Worm (Caenorhabditis elegans) whole organism, L4 larva: ENCODE measurements around the gene D1046.18.
"Not testable (repeated sequence)": the region's sequence is repeated elsewhere in the genome, so short reads cannot be mapped to it uniquely, and the experiment has no call there.

Source experiments
- D1046.2 ChIP-seq: fragments of 200-800 bp; sonication (Bioruptor generic); IDR thresholded peaks from 2 replicates; pipeline ENCODE4 v1.3.6; 2022; ENCODE audit warnings: missing genetic modification characterization, missing compliant biosample characterization
- F26F4.8 ChIP-seq: fragments of 200-800 bp; sonication (Bioruptor generic); conservative IDR thresholded peaks from 2 replicates; pipeline ENCODE4 v1.3.6; 2022; ENCODE audit warnings: missing genetic modification characterization, missing compliant biosample characterization
- F44E2.7 ChIP-seq: fragments of 200-800 bp; sonication (Bioruptor generic); IDR thresholded peaks from 2 replicates; pipeline ENCODE4 v2.1.2; 2022; ENCODE audit warnings: missing genetic modification characterization, missing compliant biosample characterization
- T20F7.1 ChIP-seq: fragments of 200-800 bp; sonication (Bioruptor generic); optimal IDR thresholded peaks from 2 replicates; lab custom pipeline; 2018; ENCODE audit warnings: mild to moderate bottlenecking, missing genetic modification characterization, missing compliant biosample characterization
- Y105C5A.15 ChIP-seq: fragments of 200-800 bp; sonication (Bioruptor generic); IDR thresholded peaks from 2 replicates; pipeline ENCODE4 v1.3.6; 2022; ENCODE audit warnings: missing genetic modification characterization, missing compliant biosample characterization
- arid-1 ChIP-seq: fragments of 200-800 bp; sonication (Bioruptor generic); conservative IDR thresholded peaks from 2 replicates; pipeline ENCODE4 v1.3.6; 2022; ENCODE audit warnings: missing genetic modification reagents, missing genetic modification characterization, missing compliant biosample characterization
- ceh-44 ChIP-seq: fragments of 200-800 bp; sonication (Bioruptor generic); IDR thresholded peaks from 2 replicates; pipeline ENCODE4 v1.3.6; 2022; ENCODE audit warnings: missing genetic modification reagents, missing genetic modification characterization, missing compliant biosample characterization
- daf-12 ChIP-seq: fragments of 150-350 bp; optimal IDR thresholded peaks from 2 replicates; lab custom pipeline; 2014; ENCODE audit warnings: missing biosample characterization, missing genetic modification reagents, missing genetic modification characterization
- daf-16 ChIP-seq, 3 experiments: sonication (generic microtip); optimal IDR thresholded peaks; 2 replicates each; lab custom pipeline; 2016 to 2017; ENCODE audit warnings: missing genetic modification characterization in 3 of 3, missing genetic modification reagents in 3 of 3, mild to moderate bottlenecking in 2 of 3, missing compliant biosample characterization in 2 of 3, missing biosample characterization in 1 of 3, moderate library complexity in 1 of 3
- daf-19 ChIP-seq: fragments of 200-800 bp; sonication (Bioruptor generic); conservative IDR thresholded peaks from 2 replicates; pipeline ENCODE4 v1.3.6; 2022; ENCODE audit warnings: missing genetic modification characterization, missing compliant biosample characterization
- daf-8 ChIP-seq: fragments of 200-800 bp; sonication (Bioruptor generic); IDR thresholded peaks from 2 replicates; pipeline ENCODE4 v1.3.6; 2022; ENCODE audit warnings: missing genetic modification characterization, missing compliant biosample characterization
- dmd-6 ChIP-seq: fragments of 200-800 bp; sonication (Bioruptor generic); IDR thresholded peaks from 2 replicates; pipeline ENCODE4 v1.3.6; 2022; ENCODE audit warnings: missing genetic modification reagents, missing genetic modification characterization, missing compliant biosample characterization
- dmd-8 ChIP-seq: fragments of 200-800 bp; sonication (Bioruptor generic); IDR thresholded peaks from 2 replicates; pipeline ENCODE4 v1.3.6; 2022; ENCODE audit warnings: missing genetic modification characterization, missing compliant biosample characterization
- dve-1 ChIP-seq: sonication (generic microtip); optimal IDR thresholded peaks from 2 replicates; lab custom pipeline; 2017; ENCODE audit warnings: antibody characterized with exemption, mild to moderate bottlenecking, missing genetic modification characterization, missing compliant biosample characterization; ENCODE audit not compliant: insufficient read depth
- hlh-11 ChIP-seq: fragments of 200-800 bp; sonication (Bioruptor generic); optimal IDR thresholded peaks from 2 replicates; lab custom pipeline; 2018; ENCODE audit warnings: mild to moderate bottlenecking, missing genetic modification characterization, missing compliant biosample characterization
- hlh-30 ChIP-seq: sonication (generic microtip); optimal IDR thresholded peaks from 2 replicates; lab custom pipeline; 2017; ENCODE audit warnings: antibody characterized with exemption, mild to moderate bottlenecking, missing genetic modification characterization, missing compliant biosample characterization; ENCODE audit not compliant: insufficient read depth
- lim-7 ChIP-seq: fragments of 200-800 bp; sonication (Bioruptor generic); IDR thresholded peaks from 2 replicates; pipeline ENCODE4 v1.3.6; 2022; ENCODE audit warnings: missing genetic modification characterization, missing compliant biosample characterization
- lin-38 ChIP-seq: fragments of 200-800 bp; sonication (Bioruptor generic); IDR thresholded peaks from 2 replicates; pipeline ENCODE4 v1.3.6; 2022; ENCODE audit warnings: missing genetic modification reagents, missing genetic modification characterization, missing compliant biosample characterization
- lin-39 ChIP-seq: fragments of 150-350 bp; optimal IDR thresholded peaks from 2 replicates; lab custom pipeline; 2014; ENCODE audit warnings: missing biosample characterization, missing genetic modification reagents, missing genetic modification characterization
- lir-3 ChIP-seq: sonication (generic microtip); optimal IDR thresholded peaks from 2 replicates; lab custom pipeline; 2016; ENCODE audit warnings: mild to moderate bottlenecking, missing genetic modification characterization, missing compliant biosample characterization
- madf-5 ChIP-seq, 2 experiments: fragments of 200-800 bp; sonication (Bioruptor generic); IDR thresholded peaks; 2 replicates each; pipeline ENCODE4 v1.3.6; 2022; ENCODE audit warnings: missing compliant biosample characterization in 2 of 2, missing genetic modification characterization in 2 of 2
- madf-9 ChIP-seq: fragments of 200-800 bp; sonication (Bioruptor generic); conservative IDR thresholded peaks from 2 replicates; pipeline ENCODE4 v1.3.6; 2022; ENCODE audit warnings: missing genetic modification reagents, missing genetic modification characterization, missing compliant biosample characterization
- mdl-1 ChIP-seq, 2 experiments: fragments of 150-350 bp in 1 of 2; sonication (generic microtip) in 1 of 2; optimal IDR thresholded peaks; 2 replicates each; lab custom pipeline; 2014 to 2017; ENCODE audit warnings: missing biosample characterization in 2 of 2, missing genetic modification characterization in 2 of 2
- mxl-2 ChIP-seq: fragments of 200-800 bp; sonication (Bioruptor generic); conservative IDR thresholded peaks from 2 replicates; pipeline ENCODE4 v1.3.6; 2022; ENCODE audit warnings: missing genetic modification reagents, missing genetic modification characterization, missing compliant biosample characterization
- nhr-102 ChIP-seq: sonication (generic microtip); optimal IDR thresholded peaks from 2 replicates; lab custom pipeline; 2016; ENCODE audit warnings: mild to moderate bottlenecking, missing genetic modification characterization, moderate library complexity, missing compliant biosample characterization
- nhr-25 ChIP-seq: sonication (generic microtip); optimal IDR thresholded peaks from 2 replicates; lab custom pipeline; 2017; ENCODE audit warnings: missing genetic modification characterization, mild to moderate bottlenecking, missing compliant biosample characterization, antibody characterized with exemption, moderate library complexity, borderline replicate concordance; ENCODE audit not compliant: insufficient read depth
- nhr-28 ChIP-seq: fragments of 150-350 bp; optimal IDR thresholded peaks from 2 replicates; lab custom pipeline; 2014; ENCODE audit warnings: missing biosample characterization, missing genetic modification characterization
- nhr-41 ChIP-seq: fragments of 200-800 bp; sonication (Bioruptor generic); IDR thresholded peaks from 2 replicates; pipeline ENCODE4 v1.3.6; 2022; ENCODE audit warnings: missing genetic modification reagents, missing genetic modification characterization, missing compliant biosample characterization
- pha-4 ChIP-seq, 2 experiments: fragments of 150-350 bp in 1 of 2; fragments of 200-800 bp in 1 of 2; sonication (Bioruptor generic) in 1 of 2; IDR thresholded peaks in 1 of 2; optimal IDR thresholded peaks in 1 of 2; 2 replicates each; pipeline versions ENCODE4 v1.3.6 to Lab custom; 2014 to 2022; ENCODE audit warnings: missing genetic modification characterization in 2 of 2, missing genetic modification reagents in 2 of 2, missing biosample characterization in 1 of 2, missing compliant biosample characterization in 1 of 2
- snpc-1.2 ChIP-seq: fragments of 200-800 bp; sonication (Bioruptor generic); IDR thresholded peaks from 2 replicates; pipeline ENCODE4 v1.3.6; 2022; ENCODE audit warnings: missing genetic modification reagents, missing genetic modification characterization, missing compliant biosample characterization
- tra-1 ChIP-seq: fragments of 200-800 bp; sonication (Bioruptor generic); IDR thresholded peaks from 2 replicates; pipeline ENCODE4 v1.3.6; 2022; ENCODE audit warnings: missing genetic modification reagents, missing genetic modification characterization, missing compliant biosample characterization
- unc-62 ChIP-seq, 3 experiments: fragments of 150-350 bp in 1 of 3; sonication (generic microtip); optimal IDR thresholded peaks in 2 of 3; peaks in 1 of 3; 1 replicate in 1 of 3; 2 replicates in 2 of 3; lab custom pipeline; 2014 to 2017; ENCODE audit warnings: missing biosample characterization in 3 of 3, missing genetic modification characterization in 3 of 3, missing genetic modification reagents in 3 of 3, missing genotype in 1 of 3
- vab-7 ChIP-seq: fragments of 200-800 bp; sonication (Bioruptor generic); IDR thresholded peaks from 2 replicates; pipeline ENCODE4 v1.3.6; 2022; ENCODE audit warnings: missing genetic modification reagents, missing genetic modification characterization, missing compliant biosample characterization

The D1046.18 gene

DNA sequence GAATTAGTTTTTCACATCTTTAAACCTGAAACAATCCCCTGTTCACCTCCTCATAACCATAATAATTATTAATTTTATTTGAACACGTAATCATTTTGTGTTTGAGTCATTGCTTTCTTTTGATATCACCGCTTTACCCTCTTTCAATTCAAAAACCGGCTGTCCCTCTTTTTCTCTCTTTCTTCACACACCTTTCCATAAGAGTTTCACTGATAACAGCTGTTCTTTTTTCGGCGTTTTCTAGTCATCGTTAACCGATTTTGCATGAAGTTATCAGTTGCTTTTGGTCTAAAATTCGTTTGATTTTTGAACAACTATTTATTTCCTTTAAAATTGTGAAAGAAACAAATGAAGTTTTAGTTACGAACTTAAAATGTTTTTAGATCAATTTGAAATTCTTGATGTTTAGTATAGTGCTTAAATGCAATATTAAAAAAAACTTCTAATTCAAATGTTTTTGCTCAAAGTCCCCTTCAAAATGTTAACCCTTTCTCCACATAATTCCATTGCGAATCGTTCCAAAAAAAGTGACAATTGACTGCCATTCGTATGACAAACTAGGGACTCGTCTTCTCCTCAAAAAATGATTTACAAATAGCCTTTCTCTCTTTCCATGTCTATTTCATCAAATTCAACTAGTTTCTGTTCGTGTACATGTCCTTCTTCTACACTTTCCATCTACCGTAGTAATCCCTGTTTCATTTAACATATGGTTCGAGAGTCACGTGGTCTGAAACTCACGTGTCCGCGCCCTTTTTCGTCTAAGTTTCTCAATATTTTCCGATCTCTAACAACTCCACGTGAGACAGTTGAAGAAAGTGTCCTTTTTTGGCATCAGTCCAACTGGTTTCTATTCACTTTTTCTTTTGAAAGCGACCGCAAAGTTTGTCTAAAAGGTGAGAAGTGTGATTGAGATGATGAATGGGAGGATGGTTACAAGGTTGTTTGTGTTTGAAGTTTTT is 19.3 kb downstream of the D1046.18 start (continued):
- TF ChIP-seq madf-9 (GFP tag; lab: Robert Waterston, UW) (0 out of 2 replicates have a peak, but pooled peaks have one; percentile 24), daf-8 (GFP tag; lab: Robert Waterston, UW) (no peak), mxl-2 (GFP tag; lab: Robert Waterston, UW) (peak; percentile 73; the same call in 1 of the 2 replicates)

DNA sequence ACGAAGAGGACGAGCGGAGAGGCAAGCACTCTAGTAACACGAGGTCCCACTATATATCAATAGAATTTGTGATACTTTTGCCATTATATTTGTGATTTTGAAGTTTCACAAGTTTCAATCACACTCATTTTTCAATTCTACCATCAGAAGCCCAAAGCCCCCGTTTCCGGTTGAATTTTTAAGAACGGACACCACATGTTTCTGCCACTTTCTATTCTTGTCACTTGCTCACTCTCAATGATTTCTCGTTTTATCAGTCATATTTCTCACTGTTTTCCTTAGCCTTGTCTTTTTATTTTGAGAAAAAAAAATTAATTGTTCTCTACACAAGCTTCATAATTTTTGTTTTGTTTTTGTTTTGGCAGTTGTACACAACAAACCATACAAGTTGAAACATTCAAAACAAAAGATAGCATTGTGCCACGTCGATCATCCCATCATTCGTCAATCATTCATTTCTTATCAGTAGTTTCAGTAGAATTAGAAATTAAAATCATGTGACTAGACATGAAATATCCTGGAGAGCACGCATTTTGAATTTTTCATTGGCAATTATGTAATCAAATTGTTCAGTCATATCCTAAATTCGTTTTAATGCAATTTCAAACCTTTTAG is 22.0 kb downstream of the D1046.18 start:
- peak; percentile 41 for TF ChIP-seq hlh-11 (tag; lab: Kevin White, UChicago)
- TF ChIP-seq daf-19 (GFP tag; lab: Robert Waterston, UW), result no peak
- TF ChIP-seq daf-16 (GFP tag; optimal IDR thresholded peaks at IDR 0.05; lab: Kevin White, UChicago), result no peak
- TF ChIP-seq daf-16 (tag; optimal IDR thresholded peaks at IDR 0.05; lab: Kevin White, UChicago), result peak; percentile 15
- peak; percentile 75 for TF ChIP-seq dmd-6 (GFP tag; lab: Robert Waterston, UW)
- peak; percentile 4 for TF ChIP-seq nhr-28 (tag; lab: Kevin White, UChicago)
- peak; percentile 34 for TF ChIP-seq T20F7.1 (GFP tag; lab: Kevin White, UChicago)
- peak; percentile 83 for TF ChIP-seq dve-1 (tag; lab: Kevin White, UChicago)
- TF ChIP-seq unc-62 (GFP tag; optimal IDR thresholded peaks at IDR 0.05 in 1 of 2; lab: Kevin White, UChicago), result peak in 1 of 2 experiments; percentile 76
- no peak for TF ChIP-seq unc-62 (tag; optimal IDR thresholded peaks at IDR 0.05; lab: Kevin White, UChicago)
- no peak for TF ChIP-seq F26F4.8 (GFP tag; lab: Robert Waterston, UW)
- no peak for TF ChIP-seq ceh-44
- TF ChIP-seq lir-3 (tag; lab: Kevin White, UChicago), result no peak
- TF ChIP-seq, all 104 proteins: peak for 7

DNA sequence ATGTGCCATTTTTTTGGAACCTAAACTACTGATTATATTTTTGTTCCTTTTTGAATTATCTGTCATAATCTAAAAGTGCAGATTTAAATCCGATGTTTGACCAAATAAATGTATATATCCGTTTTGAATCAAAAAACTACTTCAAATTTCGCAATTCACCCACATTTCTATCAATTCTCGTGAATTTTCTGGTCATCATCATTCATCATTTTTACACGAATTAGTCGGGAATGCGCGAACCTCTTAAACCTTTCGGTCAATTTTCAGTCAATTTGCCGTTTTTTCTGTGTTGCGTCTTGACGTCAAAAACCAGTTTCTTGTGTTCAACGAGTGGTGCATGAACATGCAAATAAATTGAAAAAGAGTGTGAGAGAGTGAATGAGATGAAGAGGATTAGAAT is 24.1 kb downstream of the D1046.18 start:
- TF ChIP-seq hlh-30 (tag; lab: Kevin White, UChicago) (no peak), lin-39 (tag; lab: Kevin White, UChicago) (no peak), dmd-6 (GFP tag; lab: Robert Waterston, UW) (no peak), F26F4.8 (GFP tag; lab: Robert Waterston, UW) (no peak), Y105C5A.15 (no peak), mdl-1 (tag; optimal IDR thresholded peaks at IDR 0.05; lab: Kevin White, UChicago) (peak in 1 of 2 experiments; percentile 36), F44E2.7 (no peak), daf-12 (tag; lab: Kevin White, UChicago) (no peak)

DNA sequence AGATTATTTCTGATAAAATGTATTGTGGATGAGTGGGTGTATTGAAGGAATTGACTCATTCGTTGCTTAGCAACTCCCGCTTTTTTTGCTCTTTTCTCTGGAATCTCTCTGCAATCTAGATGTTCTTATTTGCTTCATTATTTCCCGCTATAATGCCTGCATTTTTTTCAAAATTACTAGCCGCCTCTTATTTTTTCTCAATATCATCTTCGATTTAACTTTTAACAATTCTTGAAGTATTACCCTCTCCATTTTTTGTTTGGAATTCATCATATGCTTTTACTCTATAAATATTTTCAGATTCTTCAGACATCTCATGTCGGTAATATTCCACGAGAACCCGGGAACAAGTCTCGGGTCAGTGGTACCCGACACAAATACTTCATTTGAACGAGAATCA is 26.1 kb downstream of the D1046.18 start, which contains the start of gene tpra-1:
Gene tpra-1 (plus strand): TSS at position 301 of the 400 bp plus-strand sequence.
- TF ChIP-seq nhr-25 (tag; lab: Kevin White, UChicago), result no peak
- TF ChIP-seq nhr-102 (tag; lab: Kevin White, UChicago), result no peak
- TF ChIP-seq daf-19 (GFP tag; lab: Robert Waterston, UW), result no peak
- peak in 1 of 2 experiments; percentile 38 for TF ChIP-seq unc-62 (GFP tag; optimal IDR thresholded peaks at IDR 0.05 in 1 of 2; lab: Kevin White, UChicago)
- TF ChIP-seq unc-62 (tag; optimal IDR thresholded peaks at IDR 0.05; lab: Kevin White, UChicago), result no peak

DNA sequence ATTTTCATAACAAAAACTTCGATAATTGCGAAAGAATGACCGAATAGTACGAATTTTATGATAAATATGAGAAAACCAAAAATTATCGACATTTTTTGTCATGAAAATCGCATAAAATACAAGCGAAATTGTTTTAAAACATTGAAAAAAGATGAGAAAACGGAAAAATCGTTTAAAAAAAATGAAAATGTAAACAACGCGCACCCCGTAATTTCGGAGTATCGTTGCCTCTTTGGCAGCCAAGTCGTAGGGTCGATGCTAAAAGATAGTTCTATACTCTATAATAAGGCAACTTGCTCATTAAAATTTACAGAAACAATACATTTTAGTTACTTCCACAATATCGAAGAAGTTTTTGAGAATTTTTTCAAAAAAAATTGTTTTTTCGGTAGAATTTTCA is 31.1 kb downstream of the D1046.18 start:
- peak; percentile 55 for TF ChIP-seq T20F7.1 (GFP tag; lab: Kevin White, UChicago)

DNA sequence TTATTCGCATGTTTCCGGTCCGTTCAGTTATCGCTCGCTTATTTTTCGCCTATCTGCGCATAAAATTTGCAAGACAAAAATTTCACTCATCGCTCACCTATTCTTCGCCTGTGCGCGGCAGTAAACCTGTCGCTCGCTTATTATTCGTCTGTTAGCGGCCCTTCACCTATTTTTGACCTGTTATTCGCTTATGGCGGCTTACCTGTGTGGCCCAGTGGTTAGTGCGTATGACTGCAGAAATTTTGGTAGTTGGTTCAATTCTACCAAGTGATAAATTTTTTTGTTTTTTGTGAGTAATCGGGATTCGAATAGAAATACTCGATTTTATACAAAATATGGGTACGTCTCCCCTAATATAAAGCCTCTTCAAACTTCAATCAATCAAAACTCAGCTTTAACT is 34.0 kb downstream of the D1046.18 start:
- TF ChIP-seq pha-4 (GFP tag; IDR thresholded peaks at IDR 0.05; lab: Robert Waterston, UW) (peak; percentile 41; the same call in 1 of the 2 replicates), vab-7 (GFP tag; lab: Robert Waterston, UW) (peak; percentile 50; the same call in 1 of the 2 replicates), lim-7 (GFP tag; lab: Robert Waterston, UW) (peak; percentile 94), Y105C5A.15 (peak; percentile 67; the same call in 1 of the 2 replicates), snpc-1.2 (GFP tag; lab: Robert Waterston, UW) (peak; percentile 81), tra-1 (GFP tag; lab: Robert Waterston, UW) (peak; percentile 49; the same call in 1 of the 2 replicates), madf-5 (GFP tag; IDR thresholded peaks at IDR 0.05; lab: Robert Waterston, UW) (0 out of 4 replicates have a peak, but pooled peaks of 1 of the 2 experiments have one; percentile 62), dmd-8 (GFP tag; lab: Robert Waterston, UW) (0 out of 2 replicates have a peak, but pooled peaks have one; percentile 64), D1046.2 (GFP tag; lab: Robert Waterston, UW) (peak; percentile 68; the same call in 1 of the 2 replicates), arid-1 (0 out of 2 replicates have a peak, but pooled peaks have one; percentile 23), nhr-41 (peak; percentile 62), lin-38 (GFP tag; lab: Robert Waterston, UW) (peak; percentile 65; the same call in 1 of the 2 replicates)
- not testable (repeated sequence) for TF ChIP-seq pha-4 (tag; optimal IDR thresholded peaks at IDR 0.05; lab: Kevin White, UChicago)
